Worm (Caenorhabditis elegans) whole organism, early embryonic: ENCODE results near the gene C48B4.12.

Source experiments
- B0310.2 ChIP-seq: sonication (generic microtip); optimal IDR thresholded peaks from 2 replicates; lab custom pipeline; 2016; ENCODE audit warnings: mild to moderate bottlenecking, missing genetic modification characterization, missing compliant biosample characterization
- ama-1 ChIP-seq: fragments of 150-350 bp; optimal IDR thresholded peaks from 2 replicates; lab custom pipeline; 2014
- ceh-13 ChIP-seq: fragments of 200-800 bp; sonication (Bioruptor generic); optimal IDR thresholded peaks from 2 replicates; lab custom pipeline; 2018; ENCODE audit warnings: mild to moderate bottlenecking, missing genetic modification characterization, missing compliant biosample characterization
- tbx-11 ChIP-seq: fragments of 200-800 bp; sonication (Bioruptor generic); IDR thresholded peaks from 2 replicates; pipeline ENCODE4 v1.3.6; 2022; ENCODE audit warnings: missing genetic modification characterization, missing compliant biosample characterization
- tra-4 ChIP-seq: sonication (generic microtip); optimal IDR thresholded peaks from 2 replicates; lab custom pipeline; 2017; ENCODE audit warnings: missing genetic modification characterization, missing compliant biosample characterization

DNA sequence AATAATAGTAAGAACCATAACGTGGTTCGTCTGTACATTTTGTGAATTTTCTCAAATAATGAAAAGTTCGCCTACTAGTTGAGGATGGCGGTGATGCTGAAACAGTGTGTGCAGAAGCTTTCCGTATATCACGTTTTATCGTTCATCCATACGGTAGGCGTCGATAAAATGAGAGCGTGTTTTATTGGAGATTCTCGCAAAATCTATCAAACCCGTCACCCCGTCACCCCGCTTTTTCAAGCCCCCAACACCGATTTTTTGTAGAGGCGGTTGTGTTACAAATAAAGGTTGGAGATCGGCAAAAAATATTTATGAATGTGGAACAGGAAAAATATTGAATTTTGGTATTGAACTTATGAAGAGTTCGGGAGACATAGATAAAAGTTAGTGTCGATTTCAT, 11.5 kb downstream of the C48B4.12 start, which contains the start of gene clec-161:
- TF ChIP-seq tbx-11 = no peak
- no peak for TF ChIP-seq tra-4 (tag; lab: Kevin White, UChicago)
- TF ChIP-seq B0310.2 (tag; lab: Kevin White, UChicago) = no peak
- TF ChIP-seq ama-1 (lab: Kevin White, UChicago) = no peak
- no peak for TF ChIP-seq ceh-13 (GFP tag; lab: Kevin White, UChicago)
